Worm (Caenorhabditis elegans) whole organism, early embryonic: ENCODE results near the gene fbxb-50.
"Not testable (repeated sequence)": the region's sequence is repeated elsewhere in the genome, so short reads cannot be mapped to it uniquely, and the experiment has no call there.

Source experiments
- B0310.2 ChIP-seq: sonication (generic microtip); optimal IDR thresholded peaks from 2 replicates; lab custom pipeline; 2016; ENCODE audit warnings: mild to moderate bottlenecking, missing genetic modification characterization, missing compliant biosample characterization
- F13C5.2 ChIP-seq: sonication (generic microtip); optimal IDR thresholded peaks from 2 replicates; lab custom pipeline; 2017; ENCODE audit warnings: mild to moderate bottlenecking, missing genetic modification characterization, inconsistent platforms, missing compliant biosample characterization
- aly-1 ChIP-seq: sonication (generic microtip); optimal IDR thresholded peaks from 2 replicates; lab custom pipeline; 2016; ENCODE audit warnings: missing genetic modification characterization, missing compliant biosample characterization
- ama-1 ChIP-seq: fragments of 150-350 bp; optimal IDR thresholded peaks from 2 replicates; lab custom pipeline; 2014
- ceh-13 ChIP-seq: fragments of 200-800 bp; sonication (Bioruptor generic); optimal IDR thresholded peaks from 2 replicates; lab custom pipeline; 2018; ENCODE audit warnings: mild to moderate bottlenecking, missing genetic modification characterization, missing compliant biosample characterization
- ceh-36 ChIP-seq: sonication (generic microtip); optimal IDR thresholded peaks from 2 replicates; lab custom pipeline; 2016; ENCODE audit warnings: missing genetic modification characterization, inconsistent platforms, missing compliant biosample characterization
- ets-7 ChIP-seq: sonication (generic microtip); optimal IDR thresholded peaks from 2 replicates; lab custom pipeline; 2016; ENCODE audit warnings: missing genotype, missing genetic modification characterization, missing compliant biosample characterization
- flt-1 ChIP-seq: fragments of 200-800 bp; sonication (Bioruptor generic); IDR thresholded peaks from 2 replicates; pipeline ENCODE4 v1.3.6; 2022; ENCODE audit warnings: missing genetic modification characterization, missing compliant biosample characterization
- hmbx-1 ChIP-seq: sonication (generic microtip); optimal IDR thresholded peaks from 2 replicates; lab custom pipeline; 2016; ENCODE audit warnings: mild to moderate bottlenecking, missing genetic modification characterization, missing compliant biosample characterization
- hmg-4 ChIP-seq: fragments of 200-800 bp; sonication (Bioruptor generic); optimal IDR thresholded peaks from 2 replicates; lab custom pipeline; 2018; ENCODE audit warnings: mild to moderate bottlenecking, missing genetic modification characterization, missing compliant biosample characterization
- hnd-1 ChIP-seq: sonication (generic microtip); optimal IDR thresholded peaks from 2 replicates; lab custom pipeline; 2016; ENCODE audit warnings: missing genetic modification characterization, missing compliant biosample characterization
- pes-1 ChIP-seq: fragments of 200-800 bp; sonication (Bioruptor generic); IDR thresholded peaks from 2 replicates; pipeline ENCODE4 v1.3.6; 2022; ENCODE audit warnings: missing genetic modification reagents, missing genetic modification characterization, missing compliant biosample characterization
- scrt-1 ChIP-seq: fragments of 200-800 bp; sonication (Bioruptor generic); IDR thresholded peaks from 2 replicates; pipeline ENCODE4 v1.3.6; 2022; ENCODE audit warnings: missing genetic modification characterization, missing compliant biosample characterization
- sea-1 ChIP-seq: fragments of 200-800 bp; sonication (Bioruptor generic); conservative IDR thresholded peaks from 2 replicates; pipeline ENCODE4 v1.3.6; 2022; ENCODE audit warnings: missing genetic modification characterization, missing compliant biosample characterization
- tbx-11 ChIP-seq: fragments of 200-800 bp; sonication (Bioruptor generic); IDR thresholded peaks from 2 replicates; pipeline ENCODE4 v1.3.6; 2022; ENCODE audit warnings: missing genetic modification characterization, missing compliant biosample characterization
- tbx-37 ChIP-seq: fragments of 200-800 bp; sonication (Bioruptor generic); conservative IDR thresholded peaks from 2 replicates; pipeline ENCODE4 v1.3.6; 2022; ENCODE audit warnings: missing genetic modification reagents, missing genetic modification characterization, missing compliant biosample characterization
- tra-4 ChIP-seq: sonication (generic microtip); optimal IDR thresholded peaks from 2 replicates; lab custom pipeline; 2017; ENCODE audit warnings: missing genetic modification characterization, missing compliant biosample characterization

fbxb-50 gene

DNA sequence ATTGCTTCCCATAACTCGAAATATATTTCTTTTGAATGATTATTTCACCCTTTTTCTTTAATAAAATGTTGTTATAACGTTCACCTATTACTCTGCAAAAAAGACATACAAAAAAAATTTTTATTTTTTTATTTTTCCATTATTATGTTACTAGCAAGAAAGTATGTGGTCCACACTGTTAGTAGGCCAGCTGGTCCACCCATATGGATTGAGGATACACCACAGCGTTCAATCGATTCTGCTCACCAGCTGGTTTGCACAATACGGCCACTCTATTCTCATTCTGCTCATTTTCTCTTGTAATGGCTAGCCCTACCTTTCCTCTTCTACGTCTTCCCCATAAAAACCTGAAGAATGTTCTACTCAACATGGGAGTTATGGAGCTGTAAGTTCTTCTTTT, 17.7 kb upstream of the fbxb-50 start, which contains the start of gene fbxb-44:
TSS of gene fbxb-44 (plus strand) at position 301 of the 400 bp plus-strand sequence.
- TF ChIP-seq B0310.2 (tag; lab: Kevin White, UChicago), result no peak
- no peak for TF ChIP-seq hmbx-1
- TF ChIP-seq flt-1 (GFP tag; lab: Robert Waterston, UW), result no peak
- TF ChIP-seq tbx-37 (GFP tag; lab: Robert Waterston, UW), result no peak
- TF ChIP-seq hnd-1, result no peak

- not testable (repeated sequence) for TF ChIP-seq flt-1 (GFP tag; lab: Robert Waterston, UW); sea-1 (GFP tag; lab: Robert Waterston, UW); ceh-36
Measured at ce11 chrII:1540628-1541027, 15.6 kb upstream of the fbxb-50 start, which contains the start of gene poml-4. poml-4 (plus strand) TSS chrII:1540928.

ce11 chrII:1543182-1543581, 13.1 kb upstream of the fbxb-50 start, which contains the start of gene K05F6.4:
K05F6.4 (plus strand) TSS chrII:1543482.
- TF ChIP-seq tbx-11 (GFP tag; lab: Robert Waterston, UW); ets-7; ama-1 (lab: Kevin White, UChicago): not testable (repeated sequence)

ce11 chrII:1545625-1546024, 10.6 kb upstream of the fbxb-50 start, which contains the start of gene K05F6.12:
K05F6.12 (plus strand) TSS chrII:1545925.
- TF ChIP-seq hmg-4 (no peak), tbx-37 (GFP tag; lab: Robert Waterston, UW) (no peak), flt-1 (GFP tag; lab: Robert Waterston, UW) (no peak), ets-7 (no peak), pes-1 (no peak), F13C5.2 (tag; lab: Kevin White, UChicago) (no peak), tbx-11 (GFP tag; lab: Robert Waterston, UW) (no peak)

DNA sequence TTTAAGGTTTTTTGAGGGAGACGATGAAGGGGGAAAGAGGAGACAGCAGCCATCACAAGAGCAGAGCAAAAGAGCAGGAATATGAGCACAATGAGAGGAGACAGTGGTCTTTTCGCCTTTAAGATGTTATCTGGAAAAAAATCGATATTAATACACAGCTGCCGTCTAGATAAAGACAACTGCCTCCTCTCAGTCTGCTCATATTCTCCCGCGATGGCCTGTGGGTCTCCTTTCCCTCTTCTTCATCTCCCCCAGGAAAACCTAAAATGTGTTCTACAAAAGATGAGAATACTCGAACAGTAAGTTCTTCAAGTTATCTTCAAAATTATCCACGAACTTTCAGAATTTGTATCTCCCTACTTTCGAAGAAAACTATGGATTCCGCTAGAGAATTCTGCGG, 5.7 kb upstream of the fbxb-50 start, which contains the start of the genes fbxb-52 and fbxb-51:
TSS of gene fbxb-52 (minus strand) at position 101 of the 400 bp plus-strand sequence.
TSS of gene fbxb-51 (plus strand) at position 212 of the 400 bp plus-strand sequence.
- TF ChIP-seq F13C5.2 (tag; lab: Kevin White, UChicago), result no peak
- no peak for TF ChIP-seq B0310.2 (tag; lab: Kevin White, UChicago)
- TF ChIP-seq ceh-36, result no peak
- TF ChIP-seq ceh-13 (GFP tag; lab: Kevin White, UChicago), result no peak
- TF ChIP-seq pes-1, result no peak
- no peak for TF ChIP-seq ets-7
- TF ChIP-seq flt-1 (GFP tag; lab: Robert Waterston, UW), result no peak

DNA sequence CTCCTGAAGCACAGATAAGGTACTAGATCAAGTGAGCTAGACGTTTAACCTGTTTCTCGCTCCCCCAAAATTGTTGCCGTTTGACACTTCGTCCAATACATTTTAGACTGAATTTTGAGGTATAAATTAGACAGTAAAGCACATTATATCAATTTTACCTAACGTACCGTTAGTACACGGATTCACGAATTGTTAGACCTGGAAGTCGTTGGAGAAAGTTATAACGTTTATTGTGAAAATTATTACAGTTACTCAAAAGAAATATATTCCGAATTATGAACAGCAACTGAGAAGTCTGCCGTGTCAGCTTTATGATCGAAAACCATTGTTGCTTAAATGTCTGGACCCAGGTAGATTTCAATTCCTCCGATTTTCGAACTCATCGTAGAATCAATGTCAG, 4.6 kb downstream of the fbxb-50 start:
- TF ChIP-seq sea-1 (GFP tag; lab: Robert Waterston, UW) (no peak), F13C5.2 (tag; lab: Kevin White, UChicago) (no peak), ama-1 (lab: Kevin White, UChicago) (no peak), tra-4 (no peak), hmbx-1 (no peak), flt-1 (GFP tag; lab: Robert Waterston, UW) (no peak), B0310.2 (tag; lab: Kevin White, UChicago) (no peak), pes-1 (no peak), ets-7 (no peak), aly-1 (tag; lab: Kevin White, UChicago) (no peak), tbx-11 (GFP tag; lab: Robert Waterston, UW) (no peak), hmg-4 (no peak), ceh-36 (no peak), hnd-1 (no peak), ceh-13 (GFP tag; lab: Kevin White, UChicago) (no peak), tbx-37 (GFP tag; lab: Robert Waterston, UW) (no peak), scrt-1 (GFP tag; lab: Robert Waterston, UW) (no peak)

DNA sequence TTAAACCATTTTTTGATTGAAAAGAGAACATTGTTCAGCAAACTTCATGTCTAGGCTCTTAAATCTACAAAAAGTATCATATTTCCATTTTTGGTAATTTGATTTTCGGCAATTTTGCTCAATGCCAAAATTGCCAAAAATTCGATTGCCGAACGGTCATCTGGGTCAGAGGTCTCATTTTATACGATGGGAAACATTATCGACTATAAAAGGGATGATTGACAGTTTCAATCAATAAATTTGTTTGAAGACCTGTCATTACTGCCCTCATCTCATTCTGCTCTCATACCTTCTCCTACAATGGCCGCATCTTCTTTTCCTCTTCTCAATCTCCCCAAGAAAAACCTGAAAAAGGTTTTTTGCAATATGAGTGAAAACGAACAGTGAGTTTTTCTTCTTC, 5.6 kb downstream of the fbxb-50 start, which contains the start of gene K05F6.14:
TSS of gene K05F6.14 (plus strand) at position 301 of the 400 bp plus-strand sequence.
- TF ChIP-seq flt-1 (GFP tag; lab: Robert Waterston, UW) (no peak), scrt-1 (GFP tag; lab: Robert Waterston, UW) (no peak), tbx-37 (GFP tag; lab: Robert Waterston, UW) (no peak), B0310.2 (tag; lab: Kevin White, UChicago) (no peak), ceh-13 (GFP tag; lab: Kevin White, UChicago) (no peak), aly-1 (tag; lab: Kevin White, UChicago) (no peak)

DNA sequence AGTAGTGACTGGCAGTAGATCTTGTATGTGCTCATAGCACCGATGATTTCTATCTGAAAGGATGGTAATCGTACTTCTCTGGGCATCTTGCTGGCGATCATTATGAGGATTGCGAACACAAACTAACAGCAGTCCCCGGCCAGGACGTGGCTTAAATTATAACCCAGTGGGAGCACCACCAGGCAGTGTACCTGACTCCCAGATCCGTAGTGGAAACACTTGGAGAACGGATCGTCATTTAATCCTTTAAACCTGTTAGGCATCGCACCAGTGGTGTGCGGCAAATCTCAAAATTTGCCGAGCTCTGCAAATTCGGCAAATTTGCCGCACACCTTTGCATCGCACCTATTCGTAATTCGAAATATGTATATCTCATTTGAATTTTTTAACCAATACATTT, 11.4 kb downstream of the fbxb-50 start, which contains the start of gene K05F6.8:
TSS of gene K05F6.8 (minus strand) at position 101 of the 400 bp plus-strand sequence.
- no peak for TF ChIP-seq F13C5.2 (tag; lab: Kevin White, UChicago)
- TF ChIP-seq tbx-11 (GFP tag; lab: Robert Waterston, UW), result no peak
- TF ChIP-seq tra-4, result no peak
- no peak for TF ChIP-seq flt-1 (GFP tag; lab: Robert Waterston, UW)
- TF ChIP-seq tbx-37 (GFP tag; lab: Robert Waterston, UW), result no peak
- TF ChIP-seq B0310.2 (tag; lab: Kevin White, UChicago), result no peak
- TF ChIP-seq ama-1 (lab: Kevin White, UChicago), result no peak
- no peak for TF ChIP-seq pes-1
- TF ChIP-seq ceh-36, result no peak
- TF ChIP-seq hmg-4, result no peak
- no peak for TF ChIP-seq ets-7
- TF ChIP-seq hmbx-1, result no peak

DNA sequence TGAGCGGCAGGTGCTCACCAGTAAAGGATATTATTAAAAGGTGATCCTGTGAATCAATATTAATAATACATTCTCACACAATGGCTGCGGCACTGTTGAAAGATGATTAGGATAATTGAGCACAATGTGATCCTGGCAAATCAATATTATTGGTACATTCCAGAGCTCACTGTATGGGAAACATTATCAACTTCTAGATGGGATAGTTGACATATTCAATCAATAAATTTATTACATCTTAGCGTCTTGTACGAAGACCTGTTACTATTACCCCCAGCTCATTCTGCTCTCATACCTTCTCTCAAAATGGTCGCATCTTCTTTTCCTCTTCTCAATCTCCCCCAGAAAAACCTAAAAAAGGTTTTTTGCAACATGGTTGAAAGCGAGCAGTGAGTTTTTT, 12.0 kb downstream of the fbxb-50 start, which contains the start of gene fbxb-49:
TSS of gene fbxb-49 (plus strand) at position 301 of the 400 bp plus-strand sequence.
- no peak for TF ChIP-seq tra-4
- no peak for TF ChIP-seq pes-1
- no peak for TF ChIP-seq tbx-11 (GFP tag; lab: Robert Waterston, UW)
- TF ChIP-seq B0310.2 (tag; lab: Kevin White, UChicago), result no peak
- no peak for TF ChIP-seq hnd-1
- TF ChIP-seq F13C5.2 (tag; lab: Kevin White, UChicago), result no peak
- TF ChIP-seq hmbx-1, result no peak
- no peak for TF ChIP-seq ceh-13 (GFP tag; lab: Kevin White, UChicago)
- no peak for TF ChIP-seq sea-1 (GFP tag; lab: Robert Waterston, UW)
- TF ChIP-seq ets-7, result no peak
- no peak for TF ChIP-seq hmg-4
- no peak for TF ChIP-seq scrt-1 (GFP tag; lab: Robert Waterston, UW)
